Worm (Caenorhabditis elegans) whole organism, L3 larva: ENCODE data around the gene pes-4.

Experiments used
- ama-1 ChIP-seq: fragments of 150-350 bp; optimal IDR thresholded peaks from 2 replicates; lab custom pipeline; 2018
- lin-15B ChIP-seq: fragments of 150-350 bp; optimal IDR thresholded peaks from 2 replicates; lab custom pipeline; 2014; ENCODE audit warnings: missing biosample characterization, missing genetic modification characterization
- lsy-12 ChIP-seq: sonication (generic microtip); optimal IDR thresholded peaks from 2 replicates; lab custom pipeline; 2016; ENCODE audit warnings: mild to moderate bottlenecking, missing genetic modification characterization, missing compliant biosample characterization
- unc-62 ChIP-seq: fragments of 150-350 bp; sonication (generic microtip); optimal IDR thresholded peaks from 4 replicates; lab custom pipeline; 2014; ENCODE audit warnings: missing biosample characterization, missing genetic modification reagents, missing genetic modification characterization
- ztf-11 ChIP-seq: fragments of 150-350 bp; optimal IDR thresholded peaks from 2 replicates; lab custom pipeline; 2014; ENCODE audit warnings: missing biosample characterization, missing genetic modification characterization

- TF ChIP-seq lin-15B = no peak
- no peak for TF ChIP-seq ama-1 (lab: Kevin White, UChicago)
- TF ChIP-seq lsy-12 (tag; lab: Kevin White, UChicago) = no peak
- TF ChIP-seq ztf-11 = no peak
- TF ChIP-seq unc-62 (GFP tag; lab: Kevin White, UChicago) = no peak
Measured at ce11 chrIII:1228593-1228992, 1.5 kb downstream of the pes-4 start.
